Worm (Caenorhabditis elegans) whole organism, L4 larva: ENCODE data around the gene mrck-1.

Experiments used
- F26F4.8 ChIP-seq: fragments of 200-800 bp; sonication (Bioruptor generic); conservative IDR thresholded peaks from 2 replicates; pipeline ENCODE4 v1.3.6; 2022; ENCODE audit warnings: missing genetic modification characterization, missing compliant biosample characterization
- F37D6.2 ChIP-seq: sonication (generic microtip); optimal IDR thresholded peaks from 2 replicates; lab custom pipeline; 2016; ENCODE audit warnings: mild to moderate bottlenecking, missing genetic modification characterization, missing compliant biosample characterization
- T26A8.4 ChIP-seq: fragments of 200-800 bp; sonication (Bioruptor generic); IDR thresholded peaks from 2 replicates; pipeline ENCODE4 v1.3.6; 2022; ENCODE audit warnings: missing genetic modification characterization, missing compliant biosample characterization
- Y105C5A.15 ChIP-seq: fragments of 200-800 bp; sonication (Bioruptor generic); IDR thresholded peaks from 2 replicates; pipeline ENCODE4 v1.3.6; 2022; ENCODE audit warnings: missing genetic modification characterization, missing compliant biosample characterization
- Y75B8A.6 ChIP-seq: fragments of 200-800 bp; sonication (Bioruptor generic); IDR thresholded peaks from 2 replicates; pipeline ENCODE4 v1.3.6; 2022; ENCODE audit warnings: missing genetic modification reagents, missing genetic modification characterization, missing compliant biosample characterization
- ZK546.5 ChIP-seq, 2 experiments: sonication (generic microtip); optimal IDR thresholded peaks; 2 replicates each; lab custom pipeline; 2017; ENCODE audit warnings: missing biosample characterization in 2 of 2, missing genetic modification characterization in 2 of 2
- aha-1 ChIP-seq: fragments of 150-350 bp; peaks from one replicate; lab custom pipeline; 2014; ENCODE audit warnings: missing biosample characterization, missing genetic modification characterization
- arid-1 ChIP-seq: fragments of 200-800 bp; sonication (Bioruptor generic); conservative IDR thresholded peaks from 2 replicates; pipeline ENCODE4 v1.3.6; 2022; ENCODE audit warnings: missing genetic modification reagents, missing genetic modification characterization, missing compliant biosample characterization
- ceh-32 ChIP-seq: sonication (generic microtip); optimal IDR thresholded peaks from 2 replicates; lab custom pipeline; 2016; ENCODE audit warnings: mild to moderate bottlenecking, missing genetic modification characterization, missing compliant biosample characterization; ENCODE audit not compliant: poor library complexity
- ceh-44 ChIP-seq: fragments of 200-800 bp; sonication (Bioruptor generic); IDR thresholded peaks from 2 replicates; pipeline ENCODE4 v1.3.6; 2022; ENCODE audit warnings: missing genetic modification reagents, missing genetic modification characterization, missing compliant biosample characterization
- ceh-82 ChIP-seq: sonication (generic microtip); optimal IDR thresholded peaks from 2 replicates; lab custom pipeline; 2017; ENCODE audit warnings: missing biosample characterization, missing genetic modification characterization
- ces-1 ChIP-seq: fragments of 150-350 bp; sonication (generic microtip); optimal IDR thresholded peaks from 4 replicates; lab custom pipeline; 2014; ENCODE audit warnings: missing biosample characterization, missing genetic modification reagents, missing genetic modification characterization
- daf-12 ChIP-seq: fragments of 150-350 bp; optimal IDR thresholded peaks from 2 replicates; lab custom pipeline; 2014; ENCODE audit warnings: missing biosample characterization, missing genetic modification reagents, missing genetic modification characterization
- daf-16 ChIP-seq, 3 experiments: sonication (generic microtip); optimal IDR thresholded peaks; 2 replicates each; lab custom pipeline; 2016 to 2017; ENCODE audit warnings: missing genetic modification characterization in 3 of 3, missing genetic modification reagents in 3 of 3, mild to moderate bottlenecking in 2 of 3, missing compliant biosample characterization in 2 of 3, missing biosample characterization in 1 of 3, moderate library complexity in 1 of 3
- daf-8 ChIP-seq: fragments of 200-800 bp; sonication (Bioruptor generic); IDR thresholded peaks from 2 replicates; pipeline ENCODE4 v1.3.6; 2022; ENCODE audit warnings: missing genetic modification characterization, missing compliant biosample characterization
- dmd-9 ChIP-seq: fragments of 200-800 bp; sonication (Bioruptor generic); IDR thresholded peaks from 2 replicates; pipeline ENCODE4 v1.3.6; 2022; ENCODE audit warnings: missing genetic modification reagents, missing genetic modification characterization, missing compliant biosample characterization
- duxl-1 ChIP-seq: sonication (generic microtip); optimal IDR thresholded peaks from 2 replicates; lab custom pipeline; 2016; ENCODE audit warnings: mild to moderate bottlenecking, missing genetic modification characterization, moderate library complexity, missing compliant biosample characterization; ENCODE audit not compliant: poor library complexity
- egl-27 ChIP-seq: sonication (generic microtip); optimal IDR thresholded peaks from 3 replicates; lab custom pipeline; 2017; ENCODE audit warnings: missing biosample characterization, missing genetic modification reagents, missing genetic modification characterization
- egl-43 ChIP-seq: fragments of 200-800 bp; sonication (Bioruptor generic); IDR thresholded peaks from 2 replicates; pipeline ENCODE4 v1.3.6; 2022; ENCODE audit warnings: missing genetic modification reagents, missing genetic modification characterization, missing compliant biosample characterization
- fkh-10 ChIP-seq: fragments of 150-350 bp; optimal IDR thresholded peaks from 2 replicates; lab custom pipeline; 2014; ENCODE audit warnings: missing biosample characterization, missing genetic modification reagents, missing genetic modification characterization
- hif-1 ChIP-seq, 2 experiments: sonication (generic microtip); optimal IDR thresholded peaks; 2 replicates each; lab custom pipeline; 2016 to 2017; ENCODE audit warnings: missing compliant biosample characterization in 2 of 2, missing genetic modification characterization in 2 of 2, missing genetic modification reagents in 2 of 2, missing genotype in 2 of 2, mild to moderate bottlenecking in 1 of 2
- hlh-30 ChIP-seq: sonication (generic microtip); optimal IDR thresholded peaks from 2 replicates; lab custom pipeline; 2017; ENCODE audit warnings: antibody characterized with exemption, mild to moderate bottlenecking, missing genetic modification characterization, missing compliant biosample characterization; ENCODE audit not compliant: insufficient read depth
- lim-7 ChIP-seq: fragments of 200-800 bp; sonication (Bioruptor generic); IDR thresholded peaks from 2 replicates; pipeline ENCODE4 v1.3.6; 2022; ENCODE audit warnings: missing genetic modification characterization, missing compliant biosample characterization
- lin-1 ChIP-seq: fragments of 200-800 bp; sonication (Bioruptor generic); IDR thresholded peaks from 2 replicates; pipeline ENCODE4 v1.3.6; 2022; ENCODE audit warnings: missing genetic modification reagents, missing genetic modification characterization, missing compliant biosample characterization
- mdl-1 ChIP-seq, 2 experiments: fragments of 150-350 bp in 1 of 2; sonication (generic microtip) in 1 of 2; optimal IDR thresholded peaks; 2 replicates each; lab custom pipeline; 2014 to 2017; ENCODE audit warnings: missing biosample characterization in 2 of 2, missing genetic modification characterization in 2 of 2
- nhr-10 ChIP-seq: fragments of 150-350 bp; optimal IDR thresholded peaks from 2 replicates; lab custom pipeline; 2014; ENCODE audit warnings: missing biosample characterization, missing genetic modification characterization
- nhr-102 ChIP-seq: sonication (generic microtip); optimal IDR thresholded peaks from 2 replicates; lab custom pipeline; 2016; ENCODE audit warnings: mild to moderate bottlenecking, missing genetic modification characterization, moderate library complexity, missing compliant biosample characterization
- nhr-11 ChIP-seq: fragments of 150-350 bp; optimal IDR thresholded peaks from 2 replicates; lab custom pipeline; 2014; ENCODE audit warnings: missing biosample characterization, missing genetic modification characterization
- nhr-28 ChIP-seq: fragments of 150-350 bp; optimal IDR thresholded peaks from 2 replicates; lab custom pipeline; 2014; ENCODE audit warnings: missing biosample characterization, missing genetic modification characterization
- nhr-41 ChIP-seq: fragments of 200-800 bp; sonication (Bioruptor generic); IDR thresholded peaks from 2 replicates; pipeline ENCODE4 v1.3.6; 2022; ENCODE audit warnings: missing genetic modification reagents, missing genetic modification characterization, missing compliant biosample characterization
- nhr-42 ChIP-seq: fragments of 200-800 bp; sonication (Bioruptor generic); IDR thresholded peaks from 2 replicates; pipeline ENCODE4 v1.3.6; 2022; ENCODE audit warnings: missing genetic modification characterization, missing compliant biosample characterization
- nhr-48 ChIP-seq: sonication (generic microtip); optimal IDR thresholded peaks from 2 replicates; lab custom pipeline; 2016; ENCODE audit warnings: mild to moderate bottlenecking, missing genetic modification characterization, missing compliant biosample characterization
- nhr-6 ChIP-seq: fragments of 150-350 bp; optimal IDR thresholded peaks from 2 replicates; lab custom pipeline; 2014; ENCODE audit warnings: missing biosample characterization, missing genetic modification characterization
- rbr-2 ChIP-seq: sonication (generic microtip); optimal IDR thresholded peaks from 2 replicates; lab custom pipeline; 2016; ENCODE audit warnings: missing genotype, missing genetic modification characterization, missing compliant biosample characterization
- saeg-2 ChIP-seq: fragments of 200-800 bp; sonication (Bioruptor generic); IDR thresholded peaks from 2 replicates; pipeline ENCODE4 v1.3.6; 2022; ENCODE audit warnings: missing genetic modification reagents, missing genetic modification characterization, missing compliant biosample characterization
- sdz-12 ChIP-seq: fragments of 200-800 bp; sonication (Bioruptor generic); optimal IDR thresholded peaks from 2 replicates; lab custom pipeline; 2018; ENCODE audit warnings: mild to moderate bottlenecking, missing genetic modification characterization, missing compliant biosample characterization
- set-16 ChIP-seq: fragments of 200-800 bp; sonication (Bioruptor generic); IDR thresholded peaks from 2 replicates; pipeline ENCODE4 v1.3.6; 2022; ENCODE audit warnings: missing genetic modification reagents, missing genetic modification characterization, missing compliant biosample characterization
- snpc-1.2 ChIP-seq: fragments of 200-800 bp; sonication (Bioruptor generic); IDR thresholded peaks from 2 replicates; pipeline ENCODE4 v1.3.6; 2022; ENCODE audit warnings: missing genetic modification reagents, missing genetic modification characterization, missing compliant biosample characterization
- snpc-4 ChIP-seq: fragments of 150-350 bp; optimal IDR thresholded peaks from 2 replicates; lab custom pipeline; 2014; ENCODE audit warnings: missing biosample characterization, missing genetic modification characterization
- spr-3 ChIP-seq: fragments of 200-800 bp; sonication (Bioruptor generic); optimal IDR thresholded peaks from 2 replicates; lab custom pipeline; 2018; ENCODE audit warnings: mild to moderate bottlenecking, missing genetic modification characterization, missing compliant biosample characterization
- tra-1 ChIP-seq: fragments of 200-800 bp; sonication (Bioruptor generic); IDR thresholded peaks from 2 replicates; pipeline ENCODE4 v1.3.6; 2022; ENCODE audit warnings: missing genetic modification reagents, missing genetic modification characterization, missing compliant biosample characterization
- unc-130 ChIP-seq: sonication (generic microtip); optimal IDR thresholded peaks from 2 replicates; lab custom pipeline; 2016; ENCODE audit warnings: missing genetic modification reagents, missing genetic modification characterization, missing compliant biosample characterization
- vab-7 ChIP-seq: fragments of 200-800 bp; sonication (Bioruptor generic); IDR thresholded peaks from 2 replicates; pipeline ENCODE4 v1.3.6; 2022; ENCODE audit warnings: missing genetic modification reagents, missing genetic modification characterization, missing compliant biosample characterization
- zfp-3 ChIP-seq: fragments of 200-800 bp; sonication (Bioruptor generic); conservative IDR thresholded peaks from 2 replicates; pipeline ENCODE4 v1.3.6; 2022; ENCODE audit warnings: missing genetic modification reagents, missing genetic modification characterization, missing compliant biosample characterization
- zip-2 ChIP-seq: fragments of 150-350 bp; optimal IDR thresholded peaks from 2 replicates; lab custom pipeline; 2014; ENCODE audit warnings: missing biosample characterization, missing genetic modification characterization

Gene mrck-1

DNA sequence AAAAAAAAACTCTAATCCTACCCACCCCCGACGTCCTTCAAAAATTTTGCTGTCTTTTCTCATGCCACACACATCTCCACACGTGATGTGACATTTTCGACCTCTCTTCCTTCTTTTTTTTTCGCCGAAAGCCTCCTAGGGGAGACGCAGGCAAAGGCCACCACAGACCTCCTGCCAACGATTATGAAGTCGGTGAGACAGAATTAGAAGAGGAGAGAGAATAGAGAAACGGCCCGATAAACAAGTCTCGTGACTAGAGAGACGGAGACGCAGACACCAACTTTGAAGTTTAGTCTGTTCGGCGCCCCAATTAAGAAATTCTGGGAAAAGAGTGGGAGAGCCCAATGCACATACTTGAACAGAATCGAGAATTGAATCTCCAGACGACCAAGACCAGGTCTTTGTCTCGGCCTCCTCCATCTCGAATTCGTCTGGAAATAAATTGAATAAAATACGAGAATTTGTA is 42.6 kb downstream of the mrck-1 start (continued):
- TF ChIP-seq snpc-4 (tag; lab: Kevin White, UChicago) (no peak), Y75B8A.6 (GFP tag; lab: Robert Waterston, UW) (peak; percentile 72; the same call in 1 of the 2 replicates), daf-8 (GFP tag; lab: Robert Waterston, UW) (no peak), nhr-28 (tag; lab: Kevin White, UChicago) (peak; percentile 86), nhr-11 (peak; percentile 91), nhr-6 (tag; lab: Kevin White, UChicago) (peak; percentile 83), hlh-30 (peak; percentile 100), ceh-32 (tag; lab: Kevin White, UChicago) (peak; percentile 78), lin-1 (GFP tag; lab: Robert Waterston, UW) (no peak), vab-7 (GFP tag; lab: Robert Waterston, UW) (peak; percentile 66), fkh-10 (peak; percentile 82), spr-3 (no peak), nhr-41 (GFP tag; lab: Robert Waterston, UW) (no peak), nhr-10 (tag; lab: Kevin White, UChicago) (peak; percentile 95), hif-1 (tag; optimal IDR thresholded peaks at IDR 0.05; lab: Kevin White, UChicago) (peak; percentile 74 to 90), zip-2 (tag; lab: Kevin White, UChicago) (peak; percentile 79), ceh-82 (tag; lab: Kevin White, UChicago) (no peak), Y105C5A.15 (GFP tag; lab: Robert Waterston, UW) (peak; percentile 34; the same call in 1 of the 2 replicates), zfp-3 (peak; percentile 88), egl-27 (tag; lab: Kevin White, UChicago) (peak; percentile 43), ZK546.5 (tag; optimal IDR thresholded peaks at IDR 0.05; lab: Kevin White, UChicago) (peak in 1 of 2 experiments; percentile 11), rbr-2 (peak; percentile 94), sdz-12 (GFP tag; lab: Kevin White, UChicago) (no peak), ces-1 (GFP tag; lab: Kevin White, UChicago) (peak; percentile 79), snpc-1.2 (no peak), nhr-48 (tag; lab: Kevin White, UChicago) (peak; percentile 95)
- TF ChIP-seq, all 104 proteins: peak for 76

DNA sequence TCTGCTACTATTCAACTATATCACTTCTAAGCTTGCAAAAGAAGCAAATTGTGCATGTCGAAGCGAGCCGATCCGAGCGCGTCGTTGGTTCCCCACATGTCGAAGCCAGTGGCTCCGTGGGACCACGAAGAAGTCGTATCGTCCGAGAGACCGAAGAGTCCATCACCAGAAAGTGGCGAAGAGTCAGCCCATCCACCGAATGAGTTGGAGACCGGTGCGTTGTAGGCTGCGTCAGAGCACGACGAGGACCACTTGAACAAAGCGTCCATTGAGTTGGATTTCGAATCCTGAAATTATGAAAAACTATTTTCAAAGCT is 43.1 kb downstream of the mrck-1 start:
- TF ChIP-seq snpc-1.2 (no peak), tra-1 (GFP tag; lab: Robert Waterston, UW) (no peak), dmd-9 (peak; percentile 42; the same call in 1 of the 2 replicates), T26A8.4 (peak; percentile 5), set-16 (GFP tag; lab: Robert Waterston, UW) (peak; percentile 57; the same call in 1 of the 2 replicates), daf-8 (GFP tag; lab: Robert Waterston, UW) (0 out of 2 replicates have a peak, but pooled peaks have one; percentile 39), mdl-1 (tag; optimal IDR thresholded peaks at IDR 0.05; lab: Kevin White, UChicago) (no peak), daf-12 (tag; lab: Kevin White, UChicago) (no peak), ces-1 (GFP tag; lab: Kevin White, UChicago) (no peak), F26F4.8 (peak; percentile 64; the same call in 1 of the 2 replicates), duxl-1 (tag; lab: Kevin White, UChicago) (no peak), arid-1 (no peak), nhr-102 (tag; lab: Kevin White, UChicago) (no peak), F37D6.2 (no peak), egl-43 (GFP tag; lab: Robert Waterston, UW) (peak; percentile 65), spr-3 (no peak), saeg-2 (GFP tag; lab: Robert Waterston, UW) (no peak), nhr-42 (peak; percentile 69; the same call in 1 of the 2 replicates), ceh-44 (GFP tag; lab: Robert Waterston, UW) (no peak), daf-16 (GFP tag; optimal IDR thresholded peaks at IDR 0.05; lab: Kevin White, UChicago) (no peak), daf-16 (tag; optimal IDR thresholded peaks at IDR 0.05; lab: Kevin White, UChicago) (no peak), aha-1 (peak; percentile 92), egl-27 (tag; lab: Kevin White, UChicago) (no peak), unc-130 (GFP tag; lab: Kevin White, UChicago) (no peak), lim-7 (GFP tag; lab: Robert Waterston, UW) (no peak; the same call in 1 of the 2 replicates)
